Fruit fly (Drosophila melanogaster) whole organism, embryonic: ENCODE data around the gene CG2955.

ENCODE experiments used
- Ada2b ChIP-seq: fragments of 200-800 bp; sonication (Bioruptor generic); IDR thresholded peaks from 2 replicates; pipeline ENCODE4 v1.3.6; 2022; ENCODE audit warnings: missing biosample characterization, missing genetic modification characterization
- B-H1 ChIP-seq: fragments of 200-800 bp; sonication (Bioruptor generic); IDR thresholded peaks from 3 replicates; pipeline ENCODE4 v1.3.6; 2022; ENCODE audit warnings: missing biosample characterization, missing genetic modification characterization
- B-H2 ChIP-seq: fragments of 200-800 bp; sonication (Bioruptor generic); optimal IDR thresholded peaks from 2 replicates; lab custom pipeline; 2018; ENCODE audit warnings: missing biosample characterization, mild to moderate bottlenecking, missing genetic modification characterization
- CG10209 ChIP-seq: fragments of 200-800 bp; sonication (Bioruptor generic); optimal IDR thresholded peaks from 3 replicates; lab custom pipeline; 2017; ENCODE audit warnings: missing biosample characterization, mild to moderate bottlenecking, missing genetic modification characterization, missing genetic modification reagents
- CG10462 ChIP-seq: fragments of 200-800 bp; sonication (Bioruptor generic); optimal IDR thresholded peaks from 2 replicates; lab custom pipeline; 2016; ENCODE audit warnings: missing biosample characterization, missing genetic modification characterization
- CG12236 ChIP-seq: fragments of 200-800 bp; sonication (Bioruptor generic); optimal IDR thresholded peaks from 2 replicates; lab custom pipeline; 2016; ENCODE audit warnings: missing biosample characterization, missing genetic modification characterization
- CG12659 ChIP-seq: fragments of 200-800 bp; sonication (Bioruptor generic); optimal IDR thresholded peaks from 3 replicates; lab custom pipeline; 2017; ENCODE audit warnings: mild to moderate bottlenecking, missing biosample characterization, missing genetic modification reagents, missing genetic modification characterization
- CG12769 ChIP-seq: fragments of 200-800 bp; sonication (Bioruptor generic); optimal IDR thresholded peaks from 2 replicates; lab custom pipeline; 2019; ENCODE audit warnings: missing biosample characterization, mild to moderate bottlenecking, missing genetic modification characterization, moderate library complexity
- CG13424 ChIP-seq: fragments of 200-800 bp; sonication (Bioruptor generic); optimal IDR thresholded peaks from 2 replicates; lab custom pipeline; 2019; ENCODE audit warnings: missing biosample characterization, mild to moderate bottlenecking, missing genetic modification characterization, moderate library complexity
- CG13775 ChIP-seq: fragments of 200-800 bp; sonication (Bioruptor generic); optimal IDR thresholded peaks from 3 replicates; lab custom pipeline; 2017; ENCODE audit warnings: missing biosample characterization, mild to moderate bottlenecking, missing genetic modification characterization
- CG15269 ChIP-seq: fragments of 200-800 bp; sonication (Bioruptor generic); optimal IDR thresholded peaks from 2 replicates; lab custom pipeline; 2018; ENCODE audit warnings: missing biosample characterization, mild to moderate bottlenecking, missing genetic modification characterization, moderate library complexity
- CG15601 ChIP-seq: fragments of 200-800 bp; sonication (Bioruptor generic); optimal IDR thresholded peaks from 3 replicates; lab custom pipeline; 2019; ENCODE audit warnings: missing biosample characterization, mild to moderate bottlenecking, missing genetic modification characterization, moderate library complexity
- CG17385 ChIP-seq: fragments of 200-800 bp; sonication (Bioruptor generic); optimal IDR thresholded peaks from 3 replicates; lab custom pipeline; 2018; ENCODE audit warnings: missing biosample characterization, mild to moderate bottlenecking, missing genetic modification characterization
- CG17912 ChIP-seq: fragments of 200-800 bp; sonication (Bioruptor generic); optimal IDR thresholded peaks from 2 replicates; lab custom pipeline; 2018; ENCODE audit warnings: missing biosample characterization, mild to moderate bottlenecking, missing genetic modification characterization
- CG18599 ChIP-seq: fragments of 200-800 bp; sonication (Bioruptor generic); optimal IDR thresholded peaks from 3 replicates; lab custom pipeline; 2017; ENCODE audit warnings: missing biosample characterization, missing genetic modification characterization, mild to moderate bottlenecking, moderate library complexity, missing genetic modification reagents
- CG2120 ChIP-seq: fragments of 200-800 bp; sonication (Bioruptor generic); optimal IDR thresholded peaks from 3 replicates; lab custom pipeline; 2016; ENCODE audit warnings: missing biosample characterization, missing genetic modification characterization
- CG31365 ChIP-seq: fragments of 200-800 bp; sonication (Bioruptor generic); optimal IDR thresholded peaks from 2 replicates; lab custom pipeline; 2018; ENCODE audit warnings: missing biosample characterization, mild to moderate bottlenecking, missing genetic modification characterization
- CG3163 ChIP-seq: fragments of 200-800 bp; sonication (Bioruptor generic); optimal IDR thresholded peaks from 3 replicates; lab custom pipeline; 2016; ENCODE audit warnings: missing biosample characterization, missing genetic modification characterization
- CG34224 ChIP-seq: fragments of 200-800 bp; sonication (Bioruptor generic); IDR thresholded peaks from 3 replicates; pipeline ENCODE4 v1.3.6; 2022; ENCODE audit warnings: missing biosample characterization, missing genetic modification characterization; ENCODE audit not compliant: partially characterized antibody
- CG4360 ChIP-seq: fragments of 200-800 bp; sonication (Bioruptor generic); IDR thresholded peaks from 2 replicates; pipeline ENCODE4 v1.3.6; 2022; ENCODE audit warnings: missing biosample characterization, missing genetic modification characterization
- CG5245 ChIP-seq: fragments of 200-800 bp; sonication (Bioruptor generic); optimal IDR thresholded peaks from 3 replicates; lab custom pipeline; 2016; ENCODE audit warnings: missing biosample characterization, missing genetic modification characterization
- CG7556 ChIP-seq: fragments of 200-800 bp; sonication (Bioruptor generic); optimal IDR thresholded peaks from 2 replicates; lab custom pipeline; 2017; ENCODE audit warnings: missing biosample characterization, mild to moderate bottlenecking, missing genetic modification characterization
- CG7963 ChIP-seq: fragments of 200-800 bp; sonication (Bioruptor generic); IDR thresholded peaks from 3 replicates; pipeline ENCODE4 v1.3.6; 2022; ENCODE audit warnings: missing biosample characterization, missing genetic modification characterization; ENCODE audit not compliant: partially characterized antibody
- CG8388 ChIP-seq: fragments of 200-800 bp; sonication (Bioruptor generic); optimal IDR thresholded peaks from 2 replicates; lab custom pipeline; 2019; ENCODE audit warnings: missing biosample characterization, mild to moderate bottlenecking, missing genetic modification characterization, moderate library complexity
- Dfd ChIP-seq, 2 experiments: fragments of >200 bp; optimal IDR thresholded peaks; 2 replicates each; lab custom pipeline; 2017; ENCODE audit warnings: missing biosample characterization in 2 of 2, missing genetic modification characterization in 2 of 2
- H2.0 ChIP-seq: fragments of 200-800 bp; sonication (Bioruptor generic); IDR thresholded peaks from 2 replicates; pipeline ENCODE4 v1.3.6; 2022; ENCODE audit warnings: missing biosample characterization, missing genetic modification characterization
- HHEX ChIP-seq: fragments of 200-800 bp; sonication (Bioruptor generic); optimal IDR thresholded peaks from 3 replicates; lab custom pipeline; 2017; ENCODE audit warnings: missing biosample characterization, mild to moderate bottlenecking, missing genetic modification characterization, missing genetic modification reagents
- Hmx ChIP-seq: fragments of 200-800 bp; sonication (Bioruptor generic); optimal IDR thresholded peaks from 2 replicates; lab custom pipeline; 2016; ENCODE audit warnings: missing biosample characterization, missing genetic modification characterization
- Lim3 ChIP-seq: fragments of 200-800 bp; sonication (Bioruptor generic); IDR thresholded peaks from 2 replicates; pipeline ENCODE4 v1.3.6; 2022; ENCODE audit warnings: missing biosample characterization, missing genetic modification characterization
- Nf-YC ChIP-seq: fragments of 200-800 bp; optimal IDR thresholded peaks from 3 replicates; lab custom pipeline; 2019; ENCODE audit warnings: missing biosample characterization, mild to moderate bottlenecking, missing genetic modification characterization, moderate library complexity
- Oli ChIP-seq: fragments of 200-800 bp; sonication (Bioruptor generic); optimal IDR thresholded peaks from 2 replicates; lab custom pipeline; 2018; ENCODE audit warnings: missing biosample characterization, mild to moderate bottlenecking, missing genetic modification characterization, moderate library complexity
- Optix ChIP-seq: fragments of 200-800 bp; sonication (Bioruptor generic); IDR thresholded peaks from 3 replicates; pipeline ENCODE4 v1.3.6; 2022; ENCODE audit warnings: missing biosample characterization, missing genetic modification characterization
- Ptx1 ChIP-seq: fragments of 200-800 bp; sonication (Bioruptor generic); IDR thresholded peaks from 2 replicates; pipeline ENCODE4 v1.3.6; 2022; ENCODE audit warnings: missing biosample characterization, missing genetic modification characterization
- YL-1 ChIP-seq: fragments of 200-800 bp; sonication (Bioruptor generic); optimal IDR thresholded peaks from 3 replicates; lab custom pipeline; 2017; ENCODE audit warnings: missing biosample characterization, mild to moderate bottlenecking, missing genetic modification characterization
- crc ChIP-seq: fragments of 200-800 bp; sonication (Bioruptor generic); optimal IDR thresholded peaks from 2 replicates; lab custom pipeline; 2016; ENCODE audit warnings: missing biosample characterization, missing genetic modification characterization
- en ChIP-seq: fragments of 200-800 bp; sonication (Bioruptor generic); optimal IDR thresholded peaks from 2 replicates; lab custom pipeline; 2016; ENCODE audit warnings: missing biosample characterization, missing genetic modification characterization
- fu2 ChIP-seq: fragments of 200-800 bp; sonication (Bioruptor generic); optimal IDR thresholded peaks from 2 replicates; lab custom pipeline; 2016; ENCODE audit warnings: missing biosample characterization, missing genetic modification characterization
- grau ChIP-seq: fragments of 200-800 bp; optimal IDR thresholded peaks from 3 replicates; lab custom pipeline; 2019; ENCODE audit warnings: missing biosample characterization, mild to moderate bottlenecking, missing genetic modification characterization, moderate library complexity
- p53 ChIP-seq: fragments of 200-800 bp; sonication (Bioruptor generic); optimal IDR thresholded peaks from 2 replicates; lab custom pipeline; 2016; ENCODE audit warnings: missing biosample characterization, missing genetic modification characterization
- pan ChIP-seq, 4 experiments: fragments of >200 bp in 3 of 4; fragments of 200-800 bp in 1 of 4; sonication (Bioruptor generic) in 1 of 4; optimal IDR thresholded peaks in 3 of 4; IDR thresholded peaks in 1 of 4; 2 replicates each; pipeline versions ENCODE4 v1.3.6 to Lab custom; 2017 to 2022; ENCODE audit warnings: missing biosample characterization in 2 of 4, missing genetic modification characterization in 2 of 4, mixed read lengths in 1 of 4
- psq ChIP-seq: fragments of 200-800 bp; sonication (Bioruptor generic); optimal IDR thresholded peaks from 2 replicates; lab custom pipeline; 2017; ENCODE audit warnings: missing biosample characterization, missing genetic modification characterization
- pzg ChIP-seq: fragments of 200-800 bp; sonication (Bioruptor generic); optimal IDR thresholded peaks from 3 replicates; lab custom pipeline; 2018; ENCODE audit warnings: missing biosample characterization, mild to moderate bottlenecking, missing genetic modification characterization, moderate library complexity
- scrt ChIP-seq: fragments of 200-800 bp; sonication (Bioruptor generic); optimal IDR thresholded peaks from 2 replicates; lab custom pipeline; 2018; ENCODE audit warnings: missing biosample characterization, mild to moderate bottlenecking, missing genetic modification characterization, moderate library complexity
- slp2 ChIP-seq: fragments of 200-800 bp; sonication (Bioruptor generic); optimal IDR thresholded peaks from 2 replicates; lab custom pipeline; 2016; ENCODE audit warnings: missing biosample characterization, missing genetic modification characterization
- tll ChIP-seq, 2 experiments: fragments of 200-800 bp in 1 of 2; fragments of >200 bp in 1 of 2; sonication (Bioruptor generic) in 1 of 2; optimal IDR thresholded peaks; 2 replicates each; lab custom pipeline; 2017 to 2019; ENCODE audit warnings: missing biosample characterization in 2 of 2, missing genetic modification characterization in 2 of 2, mild to moderate bottlenecking in 1 of 2, moderate library complexity in 1 of 2
- ttk ChIP-seq: fragments of 200-800 bp; sonication (Bioruptor generic); IDR thresholded peaks from 2 replicates; pipeline ENCODE4 v2.1.2; 2022; ENCODE audit warnings: missing biosample characterization, missing genetic modification characterization
- usp ChIP-seq: fragments of >200 bp; optimal IDR thresholded peaks from 2 replicates; lab custom pipeline; 2017; ENCODE audit warnings: missing biosample characterization, missing genetic modification characterization
- vnd ChIP-seq: fragments of 200-800 bp; sonication (Bioruptor generic); IDR thresholded peaks from 3 replicates; pipeline ENCODE4 v1.3.6; 2022; ENCODE audit warnings: missing biosample characterization, missing genetic modification characterization; ENCODE audit not compliant: partially characterized antibody
- zfh1 ChIP-seq: fragments of 200-800 bp; sonication (Bioruptor generic); IDR thresholded peaks from 3 replicates; pipeline ENCODE4 v1.3.6; 2022; ENCODE audit warnings: missing biosample characterization, missing genetic modification characterization

Gene CG2955

dm6 chr2L:4195672-4196281 lies 46.7 kb downstream of the CG2955 start (continued):
- TF ChIP-seq tll (GFP tag; optimal IDR thresholded peaks at IDR 0.05; lab: Kevin White, UChicago), result no peak
- TF ChIP-seq scrt (GFP tag; lab: Kevin White, UChicago), result no peak
- peak; percentile 6 for TF ChIP-seq CG10209 (GFP tag; lab: Kevin White, UChicago)
- TF ChIP-seq CG18599 (GFP tag; lab: Kevin White, UChicago), result peak; percentile 12
- no peak for TF ChIP-seq HHEX (GFP tag; lab: Kevin White, UChicago)
- TF ChIP-seq CG12769 (tag; lab: Kevin White, UChicago), result peak; percentile 23
- TF ChIP-seq CG4360 (GFP tag; lab: Robert Waterston, UW), result no peak
- no peak for TF ChIP-seq B-H1 (GFP tag; lab: Robert Waterston, UW)
- 0 out of 2 replicates have a peak, but pooled peaks have one; percentile 15 for TF ChIP-seq Ptx1
- no peak for TF ChIP-seq CG8388 (GFP tag; lab: Kevin White, UChicago)
- TF ChIP-seq B-H2 (GFP tag; lab: Kevin White, UChicago), result no peak
- no peak for TF ChIP-seq Optix (GFP tag; lab: Robert Waterston, UW)
- no peak for TF ChIP-seq CG7556 (GFP tag; lab: Kevin White, UChicago)
- TF ChIP-seq CG5245, result no peak
- TF ChIP-seq pzg, result no peak
- no peak for TF ChIP-seq CG10462 (GFP tag; lab: Kevin White, UChicago)
- 0 out of 2 replicates have a peak, but pooled peaks have one; percentile 15 for TF ChIP-seq ttk (GFP tag; lab: Robert Waterston, UW)
- TF ChIP-seq CG12236, result no peak
- TF ChIP-seq H2.0 (GFP tag; lab: Robert Waterston, UW), result no peak
- no peak for TF ChIP-seq CG31365
- TF ChIP-seq psq (GFP tag; lab: Kevin White, UChicago), result no peak
- TF ChIP-seq Nf-YC, result no peak
- no peak for TF ChIP-seq CG3163
- 0 out of 2 replicates have a peak, but pooled peaks have one; percentile 22 for TF ChIP-seq Ada2b (GFP tag; lab: Robert Waterston, UW)
- no peak for TF ChIP-seq slp2
- TF ChIP-seq p53 (GFP tag; lab: Kevin White, UChicago), result no peak
- TF ChIP-seq CG13424 (tag; lab: Kevin White, UChicago), result no peak
- no peak for TF ChIP-seq usp (GFP tag; lab: Kevin White, UChicago)
- TF ChIP-seq CG17912 (GFP tag; lab: Kevin White, UChicago), result no peak
- peak; percentile 69 for TF ChIP-seq grau (tag; lab: Kevin White, UChicago)
- no peak for TF ChIP-seq Dfd (GFP tag; optimal IDR thresholded peaks at IDR 0.05; lab: Kevin White, UChicago)
- no peak for TF ChIP-seq CG34224 (GFP tag; lab: Robert Waterston, UW)
- no peak for TF ChIP-seq crc
- TF ChIP-seq CG7963, result no peak
- no peak for TF ChIP-seq CG17385 (GFP tag; lab: Kevin White, UChicago)
- TF ChIP-seq CG15269 (tag; lab: Kevin White, UChicago), result peak; percentile 18
- TF ChIP-seq fu2 (GFP tag; lab: Kevin White, UChicago), result no peak
- TF ChIP-seq Hmx (GFP tag; lab: Kevin White, UChicago), result no peak
- TF ChIP-seq en (GFP tag; lab: Kevin White, UChicago), result no peak
- TF ChIP-seq CG13775 (GFP tag; lab: Kevin White, UChicago), result no peak
- no peak for TF ChIP-seq vnd (GFP tag; lab: Robert Waterston, UW)
- no peak for TF ChIP-seq Oli (tag; lab: Kevin White, UChicago)
- no peak for TF ChIP-seq pan (optimal IDR thresholded peaks at IDR 0.05; lab: Kevin White, UChicago)
- peak in 1 of 2 experiments; percentile 25 for TF ChIP-seq pan (GFP tag; optimal IDR thresholded peaks at IDR 0.05 in 1 of 2, IDR thresholded peaks at IDR 0.05 in 1 of 2)
- no peak for TF ChIP-seq YL-1 (GFP tag; lab: Kevin White, UChicago)
- TF ChIP-seq zfh1 (GFP tag; lab: Robert Waterston, UW), result no peak
- peak; percentile 43 for TF ChIP-seq CG2120 (GFP tag; lab: Kevin White, UChicago)
- TF ChIP-seq CG15601, result no peak
- no peak for TF ChIP-seq CG12659
- no peak for TF ChIP-seq Lim3 (GFP tag; lab: Robert Waterston, UW)
